Fruit fly (Drosophila melanogaster) whole organism, embryonic: Measurements from ENCODE around the gene CG34301.

Experiments
- Bdp1 ChIP-seq: fragments of 200-800 bp; sonication (Bioruptor generic); optimal IDR thresholded peaks from 3 replicates; lab custom pipeline; 2016; ENCODE audit warnings: missing biosample characterization, missing genetic modification characterization
- Blimp-1 ChIP-seq: fragments of 200-800 bp; sonication (Bioruptor generic); optimal IDR thresholded peaks from 3 replicates; lab custom pipeline; 2018; ENCODE audit warnings: missing biosample characterization, missing genetic modification characterization, mild to moderate bottlenecking, moderate library complexity, missing genetic modification reagents
- CG10209 ChIP-seq: fragments of 200-800 bp; sonication (Bioruptor generic); optimal IDR thresholded peaks from 3 replicates; lab custom pipeline; 2017; ENCODE audit warnings: missing biosample characterization, mild to moderate bottlenecking, missing genetic modification characterization, missing genetic modification reagents
- CG10267 ChIP-seq: fragments of 200-800 bp; sonication (Bioruptor generic); optimal IDR thresholded peaks from 2 replicates; lab custom pipeline; 2018; ENCODE audit warnings: missing biosample characterization, mild to moderate bottlenecking, missing genetic modification characterization, moderate library complexity
- CG11085 ChIP-seq: fragments of 200-800 bp; sonication (Bioruptor generic); IDR thresholded peaks from 2 replicates; pipeline ENCODE4 v1.3.6; 2022; ENCODE audit warnings: missing biosample characterization, missing genetic modification characterization
- CG11695 ChIP-seq: fragments of 200-800 bp; sonication (Bioruptor generic); IDR thresholded peaks from 3 replicates; pipeline ENCODE4 v1.3.6; 2022; ENCODE audit warnings: missing biosample characterization, missing genetic modification characterization
- CG12236 ChIP-seq: fragments of 200-800 bp; sonication (Bioruptor generic); optimal IDR thresholded peaks from 2 replicates; lab custom pipeline; 2016; ENCODE audit warnings: missing biosample characterization, missing genetic modification characterization
- CG12769 ChIP-seq: fragments of 200-800 bp; sonication (Bioruptor generic); optimal IDR thresholded peaks from 2 replicates; lab custom pipeline; 2019; ENCODE audit warnings: missing biosample characterization, mild to moderate bottlenecking, missing genetic modification characterization, moderate library complexity
- CG13287 ChIP-seq: fragments of 200-800 bp; sonication (Bioruptor generic); IDR thresholded peaks from 2 replicates; pipeline ENCODE4 v1.3.6; 2022; ENCODE audit warnings: missing biosample characterization, missing genetic modification characterization; ENCODE audit not compliant: partially characterized antibody
- CG14014 ChIP-seq: fragments of 200-800 bp; sonication (Bioruptor generic); IDR thresholded peaks from 2 replicates; pipeline ENCODE4 v1.3.6; 2022; ENCODE audit warnings: missing biosample characterization, missing genetic modification characterization
- CG15073 ChIP-seq: fragments of 200-800 bp; sonication (Bioruptor generic); optimal IDR thresholded peaks from 2 replicates; lab custom pipeline; 2016; ENCODE audit warnings: missing biosample characterization, missing genetic modification characterization
- CG18011 ChIP-seq: fragments of 200-800 bp; sonication (Bioruptor generic); optimal IDR thresholded peaks from 2 replicates; lab custom pipeline; 2017; ENCODE audit warnings: missing biosample characterization, missing genetic modification characterization, mild to moderate bottlenecking, moderate library complexity, missing genotype
- CG18599 ChIP-seq: fragments of 200-800 bp; sonication (Bioruptor generic); optimal IDR thresholded peaks from 3 replicates; lab custom pipeline; 2017; ENCODE audit warnings: missing biosample characterization, missing genetic modification characterization, mild to moderate bottlenecking, moderate library complexity, missing genetic modification reagents
- CG2116 ChIP-seq: fragments of 200-800 bp; sonication (Bioruptor generic); optimal IDR thresholded peaks from 3 replicates; lab custom pipeline; 2018; ENCODE audit warnings: missing biosample characterization, mild to moderate bottlenecking, missing genetic modification characterization
- CG31365 ChIP-seq: fragments of 200-800 bp; sonication (Bioruptor generic); optimal IDR thresholded peaks from 2 replicates; lab custom pipeline; 2018; ENCODE audit warnings: missing biosample characterization, mild to moderate bottlenecking, missing genetic modification characterization
- CG3838 ChIP-seq: fragments of 200-800 bp; sonication (Bioruptor generic); optimal IDR thresholded peaks from 3 replicates; lab custom pipeline; 2016; ENCODE audit warnings: missing biosample characterization, missing genetic modification characterization
- CG4424 ChIP-seq: fragments of 200-800 bp; sonication (Bioruptor generic); optimal IDR thresholded peaks from 3 replicates; lab custom pipeline; 2016; ENCODE audit warnings: missing biosample characterization, missing genetic modification characterization
- CG5180 ChIP-seq: fragments of 200-800 bp; sonication (Bioruptor generic); optimal IDR thresholded peaks from 3 replicates; lab custom pipeline; 2017; ENCODE audit warnings: missing biosample characterization, missing genetic modification characterization, mild to moderate bottlenecking, moderate library complexity, missing genetic modification reagents
- CG6765 ChIP-seq: fragments of 200-800 bp; sonication (Bioruptor generic); optimal IDR thresholded peaks from 3 replicates; lab custom pipeline; 2017; ENCODE audit warnings: missing biosample characterization, mild to moderate bottlenecking, missing genetic modification characterization
- CG7556 ChIP-seq: fragments of 200-800 bp; sonication (Bioruptor generic); optimal IDR thresholded peaks from 2 replicates; lab custom pipeline; 2017; ENCODE audit warnings: missing biosample characterization, mild to moderate bottlenecking, missing genetic modification characterization
- CG7963 ChIP-seq: fragments of 200-800 bp; sonication (Bioruptor generic); IDR thresholded peaks from 3 replicates; pipeline ENCODE4 v1.3.6; 2022; ENCODE audit warnings: missing biosample characterization, missing genetic modification characterization; ENCODE audit not compliant: partially characterized antibody
- Dbx ChIP-seq: fragments of 200-800 bp; sonication (Bioruptor generic); IDR thresholded peaks from 3 replicates; pipeline ENCODE4 v1.3.6; 2022; ENCODE audit warnings: missing biosample characterization, missing genetic modification characterization
- Dip3 ChIP-seq: fragments of 200-800 bp; sonication (Bioruptor generic); optimal IDR thresholded peaks from 3 replicates; lab custom pipeline; 2016; ENCODE audit warnings: missing biosample characterization, missing genetic modification characterization
- Dll ChIP-seq: fragments of 200-800 bp; sonication (Bioruptor generic); IDR thresholded peaks from 4 replicates; pipeline ENCODE4 v1.3.6; 2022; ENCODE audit warnings: missing biosample characterization, missing genetic modification characterization; ENCODE audit not compliant: partially characterized antibody
- Eip74EF ChIP-seq, 2 experiments: fragments of 200-800 bp in 1 of 2; fragments of >200 bp in 1 of 2; sonication (Bioruptor generic) in 1 of 2; optimal IDR thresholded peaks; 2 replicates each; lab custom pipeline; 2017 to 2019; ENCODE audit warnings: missing biosample characterization in 2 of 2, missing genetic modification characterization in 2 of 2, mild to moderate bottlenecking in 1 of 2, moderate library complexity in 1 of 2
- Ets65A ChIP-seq: fragments of 200-800 bp; sonication (Bioruptor generic); peaks from one replicate; lab custom pipeline; 2016; ENCODE audit warnings: missing biosample characterization, missing genetic modification characterization
- Hr39 ChIP-seq: fragments of >200 bp; optimal IDR thresholded peaks from 2 replicates; lab custom pipeline; 2017
- Hr78 ChIP-seq, 2 experiments: fragments of 200-800 bp in 1 of 2; fragments of >200 bp in 1 of 2; sonication (Bioruptor generic) in 1 of 2; optimal IDR thresholded peaks; 2 replicates each; lab custom pipeline; 2017 to 2019; ENCODE audit warnings: missing biosample characterization in 2 of 2, missing genetic modification characterization in 2 of 2, mild to moderate bottlenecking in 1 of 2, moderate library complexity in 1 of 2
- Optix ChIP-seq: fragments of 200-800 bp; sonication (Bioruptor generic); IDR thresholded peaks from 3 replicates; pipeline ENCODE4 v1.3.6; 2022; ENCODE audit warnings: missing biosample characterization, missing genetic modification characterization
- Scr ChIP-seq: fragments of 200-800 bp; sonication (Bioruptor generic); IDR thresholded peaks from 2 replicates; pipeline ENCODE4 v1.3.6; 2022; ENCODE audit warnings: missing biosample characterization, missing genetic modification characterization; ENCODE audit not compliant: partially characterized antibody
- Side ChIP-seq: fragments of 200-800 bp; sonication (Bioruptor generic); optimal IDR thresholded peaks from 2 replicates; lab custom pipeline; 2016; ENCODE audit warnings: missing biosample characterization, missing genetic modification characterization
- Sox100B ChIP-seq: fragments of 200-800 bp; sonication (Bioruptor generic); optimal IDR thresholded peaks from 3 replicates; lab custom pipeline; 2018; ENCODE audit warnings: missing biosample characterization, mild to moderate bottlenecking, missing genetic modification characterization
- YL-1 ChIP-seq: fragments of 200-800 bp; sonication (Bioruptor generic); optimal IDR thresholded peaks from 3 replicates; lab custom pipeline; 2017; ENCODE audit warnings: missing biosample characterization, mild to moderate bottlenecking, missing genetic modification characterization
- ab ChIP-seq: fragments of 200-800 bp; sonication (Bioruptor generic); optimal IDR thresholded peaks from 2 replicates; lab custom pipeline; 2016; ENCODE audit warnings: missing biosample characterization, missing genetic modification characterization
- az2 ChIP-seq: fragments of 200-800 bp; sonication (Bioruptor generic); optimal IDR thresholded peaks from 3 replicates; lab custom pipeline; 2016; ENCODE audit warnings: missing biosample characterization, missing genetic modification characterization
- bcd ChIP-seq: fragments of 200-800 bp; sonication (Bioruptor generic); optimal IDR thresholded peaks from 2 replicates; lab custom pipeline; 2017; ENCODE audit warnings: missing biosample characterization, mild to moderate bottlenecking, missing genetic modification characterization
- cg ChIP-seq: fragments of 200-800 bp; sonication (Bioruptor generic); optimal IDR thresholded peaks from 3 replicates; lab custom pipeline; 2019; ENCODE audit warnings: missing biosample characterization, mild to moderate bottlenecking, missing genetic modification characterization, moderate library complexity
- da ChIP-seq: fragments of 200-800 bp; sonication (Bioruptor generic); optimal IDR thresholded peaks from 2 replicates; lab custom pipeline; 2016; ENCODE audit warnings: missing biosample characterization, missing genetic modification characterization
- dimm ChIP-seq: fragments of 200-800 bp; sonication (Bioruptor generic); IDR thresholded peaks from 2 replicates; pipeline ENCODE4 v1.3.6; 2022; ENCODE audit warnings: missing biosample characterization, missing genetic modification characterization
- fru ChIP-seq: fragments of >200 bp; optimal IDR thresholded peaks from 2 replicates; lab custom pipeline; 2017
- kah ChIP-seq: fragments of 200-800 bp; sonication (Bioruptor generic); optimal IDR thresholded peaks from 2 replicates; lab custom pipeline; 2018; ENCODE audit warnings: missing biosample characterization, mild to moderate bottlenecking, missing genetic modification characterization
- nom ChIP-seq: fragments of 200-800 bp; sonication (Bioruptor generic); optimal IDR thresholded peaks from 2 replicates; lab custom pipeline; 2017; ENCODE audit warnings: missing biosample characterization, missing genetic modification characterization, mild to moderate bottlenecking, moderate library complexity, missing genetic modification reagents
- pnt ChIP-seq: fragments of 200-800 bp; sonication (Bioruptor generic); optimal IDR thresholded peaks from 3 replicates; lab custom pipeline; 2016; ENCODE audit warnings: missing biosample characterization, missing genetic modification characterization
- scrt ChIP-seq: fragments of 200-800 bp; sonication (Bioruptor generic); optimal IDR thresholded peaks from 2 replicates; lab custom pipeline; 2018; ENCODE audit warnings: missing biosample characterization, mild to moderate bottlenecking, missing genetic modification characterization, moderate library complexity
- sisA ChIP-seq: fragments of 200-800 bp; sonication (Bioruptor generic); IDR thresholded peaks from 2 replicates; pipeline ENCODE4 v1.3.6; 2022; ENCODE audit warnings: missing biosample characterization, missing genetic modification characterization
- slou ChIP-seq: fragments of 200-800 bp; sonication (Bioruptor generic); optimal IDR thresholded peaks from 3 replicates; lab custom pipeline; 2016; ENCODE audit warnings: missing biosample characterization, missing genetic modification characterization
- tin ChIP-seq: fragments of 200-800 bp; sonication (Bioruptor generic); optimal IDR thresholded peaks from 3 replicates; lab custom pipeline; 2016; ENCODE audit warnings: missing biosample characterization, missing genetic modification characterization
- tio ChIP-seq: fragments of 200-800 bp; sonication (Bioruptor generic); optimal IDR thresholded peaks from 2 replicates; lab custom pipeline; 2017; ENCODE audit warnings: missing biosample characterization, missing genetic modification characterization, inconsistent platforms
- tx ChIP-seq: fragments of 200-800 bp; sonication (Bioruptor generic); optimal IDR thresholded peaks from 2 replicates; lab custom pipeline; 2016; ENCODE audit warnings: missing biosample characterization, missing genetic modification characterization

Gene CG34301

DNA sequence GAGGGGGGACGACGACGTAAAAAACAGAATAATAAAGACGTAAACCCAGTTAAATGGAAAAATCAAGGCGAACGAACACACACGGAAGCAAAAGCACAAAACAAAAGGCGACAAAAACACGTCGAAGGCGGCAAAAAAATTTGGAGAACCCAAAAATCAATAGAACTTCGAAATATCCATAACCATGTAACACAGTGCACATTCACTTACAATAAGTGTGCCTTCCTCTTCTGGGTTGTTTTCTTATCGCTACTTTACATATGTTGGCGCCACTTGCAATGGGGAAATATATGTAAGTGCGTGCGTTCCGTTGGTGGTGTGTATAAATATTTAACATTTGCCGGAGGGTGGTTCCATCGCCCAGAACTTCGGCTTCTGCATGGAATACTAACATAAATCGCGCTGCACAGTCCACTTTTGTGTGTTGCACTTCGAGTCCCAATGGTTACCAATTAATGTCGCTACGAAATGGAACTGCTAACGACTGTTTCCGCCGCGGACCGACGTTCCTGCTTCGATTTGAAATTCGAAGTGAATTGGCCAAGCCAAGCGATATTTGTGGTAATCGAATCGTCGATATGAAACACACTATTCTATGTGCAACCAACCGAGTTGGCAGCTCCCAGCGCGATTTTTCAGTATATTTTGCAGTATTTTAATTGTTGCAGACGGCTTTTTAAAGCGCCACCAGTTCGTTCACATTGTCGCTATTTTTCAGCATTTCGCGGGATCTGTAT, 25.9 kb upstream of the CG34301 start, which contains the start of the genes CG9801 and Nasp (continued):
- no peak for TF ChIP-seq Hr78 (GFP tag; optimal IDR thresholded peaks at IDR 0.05; lab: Kevin White, UChicago)
- peak; percentile 13 for TF ChIP-seq CG10209
- no peak for TF ChIP-seq pnt (GFP tag; lab: Kevin White, UChicago)
- no peak for TF ChIP-seq CG5180
- TF ChIP-seq YL-1 (GFP tag; lab: Kevin White, UChicago), result peak; percentile 58
- peak; percentile 54 for TF ChIP-seq CG10267 (tag; lab: Kevin White, UChicago)
- peak; percentile 83 for TF ChIP-seq CG2116
- no peak for TF ChIP-seq CG14014 (GFP tag; lab: Robert Waterston, UW)
- TF ChIP-seq CG7556 (GFP tag; lab: Kevin White, UChicago), result no peak
- TF ChIP-seq az2, result no peak
- peak; percentile 28 for TF ChIP-seq bcd (GFP tag; lab: Kevin White, UChicago)
- TF ChIP-seq Sox100B, result no peak
- no peak for TF ChIP-seq Side
- TF ChIP-seq Hr39, result no peak
- TF ChIP-seq sisA, result peak; percentile 19; the same call in 1 of the 2 replicates
- peak; percentile 7 for TF ChIP-seq CG6765 (GFP tag; lab: Kevin White, UChicago)
- TF ChIP-seq tin (GFP tag; lab: Kevin White, UChicago), result no peak
- TF ChIP-seq dimm (GFP tag; lab: Robert Waterston, UW), result no peak
- no peak for TF ChIP-seq nom (GFP tag; lab: Kevin White, UChicago)
- TF ChIP-seq Dip3, result no peak
- no peak for TF ChIP-seq CG12236 (GFP tag; lab: Kevin White, UChicago)
- TF ChIP-seq CG12769 (tag; lab: Kevin White, UChicago), result peak; percentile 29
- peak in 1 of 2 experiments; percentile 73 for TF ChIP-seq Eip74EF (GFP tag; optimal IDR thresholded peaks at IDR 0.05; lab: Kevin White, UChicago)
- TF ChIP-seq CG15073, result no peak
- TF ChIP-seq CG13287 (GFP tag; lab: Robert Waterston, UW), result peak; percentile 79
- TF ChIP-seq slou (GFP tag; lab: Kevin White, UChicago), result no peak
- TF ChIP-seq Dll (GFP tag; lab: Robert Waterston, UW), result peak; percentile 76; the same call in 3 of the 4 replicates
- peak; percentile 49 for TF ChIP-seq Ets65A (GFP tag; lab: Kevin White, UChicago)
- TF ChIP-seq Bdp1 (GFP tag; lab: Kevin White, UChicago), result peak; percentile 9
- TF ChIP-seq CG11695, result no peak
- TF ChIP-seq tio, result no peak
- TF ChIP-seq Dbx (GFP tag; lab: Robert Waterston, UW), result peak; percentile 36; the same call in 1 of the 3 replicates
- TF ChIP-seq CG3838, result peak; percentile 53
- TF ChIP-seq CG31365 (tag; lab: Kevin White, UChicago), result no peak
- no peak for TF ChIP-seq CG18011 (GFP tag; lab: Kevin White, UChicago)
- no peak for TF ChIP-seq fru (lab: Kevin White, UChicago)
- TF ChIP-seq CG4424, result peak; percentile 31
- no peak for TF ChIP-seq ab (GFP tag; lab: Kevin White, UChicago)
- TF ChIP-seq scrt, result no peak
- TF ChIP-seq CG18599 (GFP tag; lab: Kevin White, UChicago), result peak; percentile 13
- no peak for TF ChIP-seq da
- TF ChIP-seq Blimp-1 (GFP tag; lab: Kevin White, UChicago), result peak; percentile 16
- TF ChIP-seq kah, result peak; percentile 20
- TF ChIP-seq tx (GFP tag; lab: Kevin White, UChicago), result peak; percentile 15
- no peak for TF ChIP-seq Optix (GFP tag; lab: Robert Waterston, UW)
- peak; percentile 70 for TF ChIP-seq Scr (GFP tag; lab: Robert Waterston, UW)
- TF ChIP-seq CG7963 (GFP tag; lab: Robert Waterston, UW), result peak; percentile 71
- TF ChIP-seq cg (GFP tag; lab: Kevin White, UChicago), result no peak
- TF ChIP-seq CG11085, result no peak
